Fruit fly (Drosophila melanogaster): Measurements from ENCODE around the gene Aasdh.

Gene Aasdh

dm6 chr2L:8421717-8422116 lies 27.7 kb downstream of the Aasdh start:
- TF ChIP-seq noc (tag; optimal IDR thresholded peaks at IDR 0.05) = no peak

dm6 chr2L:8420259-8420930 lies 29.0 kb downstream of the Aasdh start:
- no peak for TF ChIP-seq noc (tag; optimal IDR thresholded peaks at IDR 0.05)

dm6 chr2L:8419382-8419940 lies 29.9 kb downstream of the Aasdh start:
- no peak for TF ChIP-seq noc (tag; optimal IDR thresholded peaks at IDR 0.05)

- TF ChIP-seq noc (tag; optimal IDR thresholded peaks at IDR 0.05) = no peak
Observed at dm6 chr2L:8418113-8418885, 31.1 kb downstream of the Aasdh start.

- no peak for TF ChIP-seq noc (tag; optimal IDR thresholded peaks at IDR 0.05)
Observed at dm6 chr2L:8417562-8417961, 31.8 kb downstream of the Aasdh start.

dm6 chr2L:8416350-8417046 lies 32.9 kb downstream of the Aasdh start:
- peak; percentile 21 for TF ChIP-seq noc (tag; optimal IDR thresholded peaks at IDR 0.05)

- TF ChIP-seq noc (tag; optimal IDR thresholded peaks at IDR 0.05) = no peak
Observed at dm6 chr2L:8414887-8415883, 34.2 kb downstream of the Aasdh start, which contains the start of the genes CG13398 and Akap200. Gene CG13398 (minus strand): TSS chr2L:8415256. Gene Akap200 (plus strand): TSS chr2L:8415690.

dm6 chr2L:8411530-8411929 lies 37.8 kb downstream of the Aasdh start, which contains the start of gene Naglu:
Gene Naglu (minus strand): TSS chr2L:8411868.
- no peak for TF ChIP-seq noc (tag; optimal IDR thresholded peaks at IDR 0.05)

dm6 chr2L:8403286-8404270 lies 45.8 kb downstream of the Aasdh start, which contains the start of gene emb:
Gene emb (plus strand): TSS chr2L:8403573.
- peak; percentile 44 for TF ChIP-seq noc (tag; optimal IDR thresholded peaks at IDR 0.05)

dm6 chr2L:8402928-8403285 lies 46.5 kb downstream of the Aasdh start, which contains the start of gene fy:
Gene fy (minus strand): TSS chr2L:8403280.
- no peak for TF ChIP-seq noc (tag; optimal IDR thresholded peaks at IDR 0.05)

dm6 chr2L:8399863-8400598 lies 49.3 kb downstream of the Aasdh start, which contains the start of gene CG31898:
Gene CG31898 (plus strand): TSS chr2L:8400421.
- no peak for TF ChIP-seq noc (tag; optimal IDR thresholded peaks at IDR 0.05)

- TF ChIP-seq noc (tag; optimal IDR thresholded peaks at IDR 0.05) = no peak
Observed at dm6 chr2L:8398721-8399120, 50.7 kb downstream of the Aasdh start, which contains the start of gene CG13386. Gene CG13386 (plus strand): TSS chr2L:8399021.

All from whole organism, larva.